Worm (Caenorhabditis elegans) whole organism, L4 larva: ENCODE results near the gene rsf-1.

ENCODE experiments used
- D1046.2 ChIP-seq: fragments of 200-800 bp; sonication (Bioruptor generic); IDR thresholded peaks from 2 replicates; pipeline ENCODE4 v1.3.6; 2022; ENCODE audit warnings: missing genetic modification characterization, missing compliant biosample characterization
- F37D6.2 ChIP-seq: sonication (generic microtip); optimal IDR thresholded peaks from 2 replicates; lab custom pipeline; 2016; ENCODE audit warnings: mild to moderate bottlenecking, missing genetic modification characterization, missing compliant biosample characterization
- T26A8.4 ChIP-seq: fragments of 200-800 bp; sonication (Bioruptor generic); IDR thresholded peaks from 2 replicates; pipeline ENCODE4 v1.3.6; 2022; ENCODE audit warnings: missing genetic modification characterization, missing compliant biosample characterization
- Y105C5A.15 ChIP-seq: fragments of 200-800 bp; sonication (Bioruptor generic); IDR thresholded peaks from 2 replicates; pipeline ENCODE4 v1.3.6; 2022; ENCODE audit warnings: missing genetic modification characterization, missing compliant biosample characterization
- ZK337.2 ChIP-seq: fragments of 200-800 bp; sonication (Bioruptor generic); IDR thresholded peaks from 2 replicates; pipeline ENCODE4 v1.3.6; 2022; ENCODE audit warnings: missing genetic modification reagents, missing genetic modification characterization, missing compliant biosample characterization
- aha-1 ChIP-seq: fragments of 150-350 bp; peaks from one replicate; lab custom pipeline; 2014; ENCODE audit warnings: missing biosample characterization, missing genetic modification characterization
- daf-12 ChIP-seq: fragments of 150-350 bp; optimal IDR thresholded peaks from 2 replicates; lab custom pipeline; 2014; ENCODE audit warnings: missing biosample characterization, missing genetic modification reagents, missing genetic modification characterization
- daf-16 ChIP-seq, 3 experiments: sonication (generic microtip); optimal IDR thresholded peaks; 2 replicates each; lab custom pipeline; 2016 to 2017; ENCODE audit warnings: missing genetic modification characterization in 3 of 3, missing genetic modification reagents in 3 of 3, mild to moderate bottlenecking in 2 of 3, missing compliant biosample characterization in 2 of 3, missing biosample characterization in 1 of 3, moderate library complexity in 1 of 3
- daf-19 ChIP-seq: fragments of 200-800 bp; sonication (Bioruptor generic); conservative IDR thresholded peaks from 2 replicates; pipeline ENCODE4 v1.3.6; 2022; ENCODE audit warnings: missing genetic modification characterization, missing compliant biosample characterization
- dmd-6 ChIP-seq: fragments of 200-800 bp; sonication (Bioruptor generic); IDR thresholded peaks from 2 replicates; pipeline ENCODE4 v1.3.6; 2022; ENCODE audit warnings: missing genetic modification reagents, missing genetic modification characterization, missing compliant biosample characterization
- dmd-9 ChIP-seq: fragments of 200-800 bp; sonication (Bioruptor generic); IDR thresholded peaks from 2 replicates; pipeline ENCODE4 v1.3.6; 2022; ENCODE audit warnings: missing genetic modification reagents, missing genetic modification characterization, missing compliant biosample characterization
- egl-27 ChIP-seq: sonication (generic microtip); optimal IDR thresholded peaks from 3 replicates; lab custom pipeline; 2017; ENCODE audit warnings: missing biosample characterization, missing genetic modification reagents, missing genetic modification characterization
- egl-43 ChIP-seq: fragments of 200-800 bp; sonication (Bioruptor generic); IDR thresholded peaks from 2 replicates; pipeline ENCODE4 v1.3.6; 2022; ENCODE audit warnings: missing genetic modification reagents, missing genetic modification characterization, missing compliant biosample characterization
- fkh-10 ChIP-seq: fragments of 150-350 bp; optimal IDR thresholded peaks from 2 replicates; lab custom pipeline; 2014; ENCODE audit warnings: missing biosample characterization, missing genetic modification reagents, missing genetic modification characterization
- hlh-30 ChIP-seq: sonication (generic microtip); optimal IDR thresholded peaks from 2 replicates; lab custom pipeline; 2017; ENCODE audit warnings: antibody characterized with exemption, mild to moderate bottlenecking, missing genetic modification characterization, missing compliant biosample characterization; ENCODE audit not compliant: insufficient read depth
- hmg-1.1 ChIP-seq: fragments of 200-800 bp; sonication (Bioruptor generic); IDR thresholded peaks from 2 replicates; pipeline ENCODE4 v1.3.6; 2022; ENCODE audit warnings: missing genetic modification reagents, missing genetic modification characterization, missing compliant biosample characterization
- jun-1 ChIP-seq: fragments of 150-350 bp; optimal IDR thresholded peaks from 2 replicates; lab custom pipeline; 2014; ENCODE audit warnings: missing biosample characterization, missing genetic modification reagents, missing genetic modification characterization
- lim-7 ChIP-seq: fragments of 200-800 bp; sonication (Bioruptor generic); IDR thresholded peaks from 2 replicates; pipeline ENCODE4 v1.3.6; 2022; ENCODE audit warnings: missing genetic modification characterization, missing compliant biosample characterization
- lin-1 ChIP-seq: fragments of 200-800 bp; sonication (Bioruptor generic); IDR thresholded peaks from 2 replicates; pipeline ENCODE4 v1.3.6; 2022; ENCODE audit warnings: missing genetic modification reagents, missing genetic modification characterization, missing compliant biosample characterization
- lin-39 ChIP-seq: fragments of 150-350 bp; optimal IDR thresholded peaks from 2 replicates; lab custom pipeline; 2014; ENCODE audit warnings: missing biosample characterization, missing genetic modification reagents, missing genetic modification characterization
- lsy-2 ChIP-seq, 2 experiments: fragments of 150-350 bp in 1 of 2; sonication (generic microtip) in 1 of 2; optimal IDR thresholded peaks; 2 replicates each; lab custom pipeline; 2014 to 2017; ENCODE audit warnings: missing biosample characterization in 2 of 2, missing genetic modification characterization in 2 of 2
- madf-5 ChIP-seq, 2 experiments: fragments of 200-800 bp; sonication (Bioruptor generic); IDR thresholded peaks; 2 replicates each; pipeline ENCODE4 v1.3.6; 2022; ENCODE audit warnings: missing compliant biosample characterization in 2 of 2, missing genetic modification characterization in 2 of 2
- madf-9 ChIP-seq: fragments of 200-800 bp; sonication (Bioruptor generic); conservative IDR thresholded peaks from 2 replicates; pipeline ENCODE4 v1.3.6; 2022; ENCODE audit warnings: missing genetic modification reagents, missing genetic modification characterization, missing compliant biosample characterization
- mdl-1 ChIP-seq, 2 experiments: fragments of 150-350 bp in 1 of 2; sonication (generic microtip) in 1 of 2; optimal IDR thresholded peaks; 2 replicates each; lab custom pipeline; 2014 to 2017; ENCODE audit warnings: missing biosample characterization in 2 of 2, missing genetic modification characterization in 2 of 2
- mdt-29 ChIP-seq: fragments of 200-800 bp; sonication (Bioruptor generic); IDR thresholded peaks from 2 replicates; pipeline ENCODE4 v1.3.6; 2022; ENCODE audit warnings: missing genetic modification reagents, missing genetic modification characterization, missing compliant biosample characterization
- mes-2 ChIP-seq: sonication (generic microtip); optimal IDR thresholded peaks from 2 replicates; lab custom pipeline; 2016; ENCODE audit warnings: missing genotype, mild to moderate bottlenecking, missing genetic modification characterization, missing compliant biosample characterization; ENCODE audit not compliant: poor library complexity, severe bottlenecking
- mxl-3 ChIP-seq: fragments of 200-800 bp; sonication (Bioruptor generic); optimal IDR thresholded peaks from 2 replicates; lab custom pipeline; 2018; ENCODE audit warnings: mild to moderate bottlenecking, missing genetic modification characterization, missing compliant biosample characterization
- nhr-10 ChIP-seq: fragments of 150-350 bp; optimal IDR thresholded peaks from 2 replicates; lab custom pipeline; 2014; ENCODE audit warnings: missing biosample characterization, missing genetic modification characterization
- nhr-111 ChIP-seq: fragments of 200-800 bp; sonication (Bioruptor generic); optimal IDR thresholded peaks from 2 replicates; lab custom pipeline; 2018; ENCODE audit warnings: mild to moderate bottlenecking, missing genetic modification characterization, missing compliant biosample characterization
- nhr-28 ChIP-seq: fragments of 150-350 bp; optimal IDR thresholded peaks from 2 replicates; lab custom pipeline; 2014; ENCODE audit warnings: missing biosample characterization, missing genetic modification characterization
- nhr-42 ChIP-seq: fragments of 200-800 bp; sonication (Bioruptor generic); IDR thresholded peaks from 2 replicates; pipeline ENCODE4 v1.3.6; 2022; ENCODE audit warnings: missing genetic modification characterization, missing compliant biosample characterization
- nhr-76 ChIP-seq: fragments of 150-350 bp; optimal IDR thresholded peaks from 2 replicates; lab custom pipeline; 2014; ENCODE audit warnings: missing biosample characterization, missing genetic modification characterization
- pha-4 ChIP-seq, 2 experiments: fragments of 150-350 bp in 1 of 2; fragments of 200-800 bp in 1 of 2; sonication (Bioruptor generic) in 1 of 2; IDR thresholded peaks in 1 of 2; optimal IDR thresholded peaks in 1 of 2; 2 replicates each; pipeline versions ENCODE4 v1.3.6 to Lab custom; 2014 to 2022; ENCODE audit warnings: missing genetic modification characterization in 2 of 2, missing genetic modification reagents in 2 of 2, missing biosample characterization in 1 of 2, missing compliant biosample characterization in 1 of 2
- php-3 ChIP-seq: fragments of 200-800 bp; sonication (Bioruptor generic); IDR thresholded peaks from 2 replicates; pipeline ENCODE4 v1.3.6; 2022; ENCODE audit warnings: missing genetic modification reagents, missing genetic modification characterization, missing compliant biosample characterization
- rbr-2 ChIP-seq: sonication (generic microtip); optimal IDR thresholded peaks from 2 replicates; lab custom pipeline; 2016; ENCODE audit warnings: missing genotype, missing genetic modification characterization, missing compliant biosample characterization
- sdz-12 ChIP-seq: fragments of 200-800 bp; sonication (Bioruptor generic); optimal IDR thresholded peaks from 2 replicates; lab custom pipeline; 2018; ENCODE audit warnings: mild to moderate bottlenecking, missing genetic modification characterization, missing compliant biosample characterization
- skn-1 ChIP-seq: fragments of 150-350 bp; optimal IDR thresholded peaks from 2 replicates; lab custom pipeline; 2014; ENCODE audit warnings: missing biosample characterization, missing genetic modification characterization
- snpc-1.2 ChIP-seq: fragments of 200-800 bp; sonication (Bioruptor generic); IDR thresholded peaks from 2 replicates; pipeline ENCODE4 v1.3.6; 2022; ENCODE audit warnings: missing genetic modification reagents, missing genetic modification characterization, missing compliant biosample characterization
- tag-97 ChIP-seq: fragments of 200-800 bp; sonication (Bioruptor generic); IDR thresholded peaks from 2 replicates; pipeline ENCODE4 v1.3.6; 2022; ENCODE audit warnings: missing genetic modification characterization, missing compliant biosample characterization
- unc-62 ChIP-seq, 3 experiments: fragments of 150-350 bp in 1 of 3; sonication (generic microtip); optimal IDR thresholded peaks in 2 of 3; peaks in 1 of 3; 1 replicate in 1 of 3; 2 replicates in 2 of 3; lab custom pipeline; 2014 to 2017; ENCODE audit warnings: missing biosample characterization in 3 of 3, missing genetic modification characterization in 3 of 3, missing genetic modification reagents in 3 of 3, missing genotype in 1 of 3
- vab-7 ChIP-seq: fragments of 200-800 bp; sonication (Bioruptor generic); IDR thresholded peaks from 2 replicates; pipeline ENCODE4 v1.3.6; 2022; ENCODE audit warnings: missing genetic modification reagents, missing genetic modification characterization, missing compliant biosample characterization
- zag-1 ChIP-seq: fragments of 150-350 bp; optimal IDR thresholded peaks from 2 replicates; lab custom pipeline; 2014; ENCODE audit warnings: missing biosample characterization, missing genetic modification characterization
- ztf-11 ChIP-seq: fragments of 150-350 bp; optimal IDR thresholded peaks from 2 replicates; lab custom pipeline; 2014; ENCODE audit warnings: missing biosample characterization, missing genetic modification characterization

Gene rsf-1

DNA sequence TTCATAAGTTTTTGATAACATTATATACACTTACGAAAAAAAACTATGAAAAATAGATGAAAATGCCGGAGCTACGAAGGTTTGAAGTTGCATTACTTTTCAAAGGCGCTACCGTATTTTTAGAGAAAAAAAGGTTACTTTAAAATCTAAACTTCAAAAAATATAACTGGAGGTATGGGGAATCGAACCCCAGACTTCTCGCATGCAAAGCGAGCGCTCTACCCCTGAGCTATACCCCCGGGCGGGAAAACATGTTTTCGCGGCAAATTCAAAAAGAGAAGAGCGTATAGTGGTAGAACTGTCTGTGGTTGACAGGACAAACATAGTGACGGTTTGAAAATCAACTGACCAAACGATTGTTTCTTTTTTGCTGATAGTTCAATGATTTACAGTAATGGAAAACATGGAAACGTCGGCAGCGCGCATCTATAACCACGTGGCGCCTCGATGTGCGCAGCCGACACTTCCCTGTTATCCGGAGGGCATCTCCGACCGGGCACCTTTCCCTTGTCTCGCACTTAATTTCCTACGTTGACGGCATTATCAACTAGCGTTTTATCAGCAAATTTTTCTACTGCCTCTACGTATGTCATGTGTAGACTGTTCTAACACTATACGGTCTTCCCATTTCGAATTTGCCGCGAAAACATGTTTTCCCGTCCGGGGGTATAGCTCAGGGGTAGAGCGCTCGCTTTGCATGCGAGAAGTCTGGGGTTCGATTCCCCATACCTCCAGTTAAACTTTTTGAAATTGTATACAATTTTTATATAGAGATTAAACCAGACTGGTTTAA, 27.8 kb downstream of the rsf-1 start (continued):
- TF ChIP-seq lin-39 (tag; lab: Kevin White, UChicago) (no peak), egl-43 (peak; percentile 75), Y105C5A.15 (GFP tag; lab: Robert Waterston, UW) (peak; percentile 84; the same call in 1 of the 2 replicates), mxl-3 (peak; percentile 77), daf-19 (peak; percentile 35; the same call in 1 of the 2 replicates), daf-16 (GFP tag; optimal IDR thresholded peaks at IDR 0.05; lab: Kevin White, UChicago) (no peak), daf-16 (tag; optimal IDR thresholded peaks at IDR 0.05; lab: Kevin White, UChicago) (peak; percentile 41), nhr-76 (tag; lab: Kevin White, UChicago) (no peak), hlh-30 (tag; lab: Kevin White, UChicago) (peak; percentile 28), nhr-42 (GFP tag; lab: Robert Waterston, UW) (0 out of 2 replicates have a peak, but pooled peaks have one; percentile 34), madf-5 (GFP tag; IDR thresholded peaks at IDR 0.05; lab: Robert Waterston, UW) (no peak), nhr-10 (tag; lab: Kevin White, UChicago) (no peak), dmd-9 (no peak), hmg-1.1 (GFP tag; lab: Robert Waterston, UW) (no peak), dmd-6 (GFP tag; lab: Robert Waterston, UW) (peak; percentile 41), nhr-28 (tag; lab: Kevin White, UChicago) (peak; percentile 10), tag-97 (GFP tag; lab: Robert Waterston, UW) (no peak), mdl-1 (tag; optimal IDR thresholded peaks at IDR 0.05; lab: Kevin White, UChicago) (peak in 1 of 2 experiments; percentile 25), skn-1 (no peak), daf-12 (tag; lab: Kevin White, UChicago) (no peak), nhr-111 (no peak), ZK337.2 (GFP tag; lab: Robert Waterston, UW) (no peak), unc-62 (GFP tag; optimal IDR thresholded peaks at IDR 0.05 in 1 of 2; lab: Kevin White, UChicago) (peak in 1 of 2 experiments; percentile 90), unc-62 (tag; optimal IDR thresholded peaks at IDR 0.05; lab: Kevin White, UChicago) (no peak), snpc-1.2 (GFP tag; lab: Robert Waterston, UW) (0 out of 2 replicates have a peak, but pooled peaks have one; percentile 11), sdz-12 (GFP tag; lab: Kevin White, UChicago) (no peak), egl-27 (tag; lab: Kevin White, UChicago) (no peak), lim-7 (GFP tag; lab: Robert Waterston, UW) (peak; percentile 80), D1046.2 (GFP tag; lab: Robert Waterston, UW) (0 out of 2 replicates have a peak, but pooled peaks have one; percentile 17), php-3 (GFP tag; lab: Robert Waterston, UW) (peak; percentile 31; the same call in 1 of the 2 replicates), madf-9 (GFP tag; lab: Robert Waterston, UW) (peak; percentile 62; the same call in 1 of the 2 replicates), mdt-29 (peak; percentile 8; the same call in 1 of the 2 replicates), jun-1 (no peak), ztf-11 (tag; lab: Kevin White, UChicago) (no peak), zag-1 (no peak), pha-4 (GFP tag; IDR thresholded peaks at IDR 0.05; lab: Robert Waterston, UW) (peak; percentile 65; the same call in 1 of the 2 replicates), pha-4 (tag; optimal IDR thresholded peaks at IDR 0.05; lab: Kevin White, UChicago) (no peak), vab-7 (GFP tag; lab: Robert Waterston, UW) (peak; percentile 64), T26A8.4 (GFP tag; lab: Robert Waterston, UW) (peak; percentile 45; the same call in 1 of the 2 replicates), mes-2 (tag; lab: Kevin White, UChicago) (peak; percentile 15)

- TF ChIP-seq rbr-2 (peak; percentile 2), aha-1 (peak; percentile 80), fkh-10 (GFP tag; lab: Kevin White, UChicago) (peak; percentile 90), F37D6.2 (tag; lab: Kevin White, UChicago) (no peak), lin-1 (GFP tag; lab: Robert Waterston, UW) (no peak), lsy-2 (tag; optimal IDR thresholded peaks at IDR 0.05; lab: Kevin White, UChicago) (peak in 1 of 2 experiments; percentile 8), unc-62 (GFP tag; optimal IDR thresholded peaks at IDR 0.05 in 1 of 2; lab: Kevin White, UChicago) (peak in 1 of 2 experiments; percentile 84), unc-62 (tag; optimal IDR thresholded peaks at IDR 0.05; lab: Kevin White, UChicago) (no peak)
These were observed 29.5 kb downstream of the rsf-1 start for ce11 chrII:11335670-11336069.
